Fruit fly (Drosophila melanogaster): Measurements from ENCODE around the gene RhoGAP68F.

RhoGAP68F gene

DNA sequence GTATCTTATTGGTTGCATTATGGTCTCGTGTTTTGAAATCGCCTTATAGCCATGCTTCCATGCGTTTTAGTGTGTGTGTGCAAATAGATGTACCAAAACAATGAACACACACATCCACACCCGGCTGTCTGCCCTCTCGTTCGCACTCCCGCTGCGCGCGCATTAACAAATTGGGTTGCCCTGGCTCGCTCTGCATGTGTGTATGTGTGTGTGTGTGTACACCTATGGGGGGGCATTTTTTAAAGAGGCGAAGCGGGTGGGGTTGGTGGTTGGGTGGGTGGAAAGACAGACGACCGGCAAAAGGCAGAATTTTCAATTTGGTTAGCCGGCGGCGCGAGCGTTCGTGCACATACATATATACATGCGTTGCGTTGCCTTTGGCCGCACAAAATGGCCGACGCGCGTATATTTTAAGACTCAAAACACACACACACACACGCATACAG, 14.5 kb upstream of the RhoGAP68F start (continued):
- TF ChIP-seq CG13894 (tag; optimal IDR thresholded peaks at IDR 0.05): no peak
- no peak for TF ChIP-seq CG30020 (tag; optimal IDR thresholded peaks at IDR 0.05)
- TF ChIP-seq CG4854 (GFP tag; optimal IDR thresholded peaks at IDR 0.05): no peak
- 0 out of 2 replicates have a peak, but pooled peaks have one; percentile 10 for TF ChIP-seq CG32772 (GFP tag; IDR thresholded peaks at IDR 0.05)
- TF ChIP-seq emc (GFP tag; optimal IDR thresholded peaks at IDR 0.05): no peak
- no peak for TF ChIP-seq CG10267 (tag; optimal IDR thresholded peaks at IDR 0.05)
- TF ChIP-seq CG13296 (GFP tag; optimal IDR thresholded peaks at IDR 0.05): peak; percentile 30
- TF ChIP-seq Mrtf (GFP tag; IDR thresholded peaks at IDR 0.05): no peak
- no peak for TF ChIP-seq eyg (GFP tag; optimal IDR thresholded peaks at IDR 0.05)
- TF ChIP-seq luna (GFP tag; optimal IDR thresholded peaks at IDR 0.05): no peak
- no peak for TF ChIP-seq HLH54F (GFP tag; optimal IDR thresholded peaks at IDR 0.05)
- peak; percentile 70 for TF ChIP-seq Deaf1 (tag; optimal IDR thresholded peaks at IDR 0.05)
- TF ChIP-seq fd64A (GFP tag; optimal IDR thresholded peaks at IDR 0.05): no peak
- no peak for TF ChIP-seq p53 (GFP tag; optimal IDR thresholded peaks at IDR 0.05)
- TF ChIP-seq CG13624 (GFP tag; optimal IDR thresholded peaks at IDR 0.05): no peak
- no peak for TF ChIP-seq psq (GFP tag; optimal IDR thresholded peaks at IDR 0.05)
- TF ChIP-seq Meics (GFP tag; optimal IDR thresholded peaks at IDR 0.05): no peak
- TF ChIP-seq CG10274 (GFP tag; optimal IDR thresholded peaks at IDR 0.05): no peak
- no peak for TF ChIP-seq z (GFP tag; IDR thresholded peaks at IDR 0.05)
- TF ChIP-seq Hey (tag; optimal IDR thresholded peaks at IDR 0.05): no peak
- no peak for TF ChIP-seq CG10462 (GFP tag; optimal IDR thresholded peaks at IDR 0.05)
- peak; percentile 53; the same call in 1 of the 2 replicates for TF ChIP-seq E2f1 (GFP tag; IDR thresholded peaks at IDR 0.05)
- TF ChIP-seq CG2120 (GFP tag; optimal IDR thresholded peaks at IDR 0.05): peak; percentile 3
- no peak for TF ChIP-seq gcm2 (GFP tag; optimal IDR thresholded peaks at IDR 0.05)
- no peak for TF ChIP-seq Side (GFP tag; optimal IDR thresholded peaks at IDR 0.05)
- TF ChIP-seq CG43689 (GFP tag; IDR thresholded peaks at IDR 0.05): no peak
- TF ChIP-seq CG12236 (GFP tag; optimal IDR thresholded peaks at IDR 0.05): no peak
- no peak for TF ChIP-seq CG15011 (GFP tag; optimal IDR thresholded peaks at IDR 0.05)
- no peak for TF ChIP-seq CG16863 (GFP tag; optimal IDR thresholded peaks at IDR 0.05)
- TF ChIP-seq Sry-δ (GFP tag; optimal IDR thresholded peaks at IDR 0.05): no peak
- peak; percentile 19 for TF ChIP-seq trem (tag; optimal IDR thresholded peaks at IDR 0.05)
- no peak for TF ChIP-seq Myb (GFP tag; optimal IDR thresholded peaks at IDR 0.05)
- TF ChIP-seq so (GFP tag; IDR thresholded peaks at IDR 0.05): no peak
- no peak for TF ChIP-seq Mad (GFP tag; optimal IDR thresholded peaks at IDR 0.05)
- no peak for TF ChIP-seq H2.0 (GFP tag; IDR thresholded peaks at IDR 0.05)
- TF ChIP-seq wdn (GFP tag; IDR thresholded peaks at IDR 0.05): no peak
- peak; percentile 74 for TF ChIP-seq kah (GFP tag; optimal IDR thresholded peaks at IDR 0.05)
- no peak for TF ChIP-seq mam (GFP tag; optimal IDR thresholded peaks at IDR 0.05)
- TF ChIP-seq esg (GFP tag; conservative IDR thresholded peaks at IDR 0.05): no peak
- no peak for TF ChIP-seq tgo (GFP tag; IDR thresholded peaks at IDR 0.05)
- TF ChIP-seq CG11398 (GFP tag; optimal IDR thresholded peaks at IDR 0.05): no peak
- TF ChIP-seq CG17186 (GFP tag; optimal IDR thresholded peaks at IDR 0.05): peak; percentile 14
- TF ChIP-seq CG7987 (GFP tag; optimal IDR thresholded peaks at IDR 0.05): peak; percentile 75
- TF ChIP-seq CG4707 (GFP tag; optimal IDR thresholded peaks at IDR 0.05): no peak
- TF ChIP-seq CG6254 (GFP tag; optimal IDR thresholded peaks at IDR 0.05): no peak
- TF ChIP-seq nau (GFP tag; optimal IDR thresholded peaks at IDR 0.05): no peak
- TF ChIP-seq CG10209 (GFP tag; optimal IDR thresholded peaks at IDR 0.05): no peak
- TF ChIP-seq sob (GFP tag; IDR thresholded peaks at IDR 0.05): peak; percentile 41; the same call in 1 of the 2 replicates
- no peak for TF ChIP-seq maf-S (GFP tag; optimal IDR thresholded peaks at IDR 0.05)
- no peak for TF ChIP-seq vnd (GFP tag; IDR thresholded peaks at IDR 0.05; ENCODE audit: partially characterized antibody)
- no peak for TF ChIP-seq NfI (GFP tag; optimal IDR thresholded peaks at IDR 0.05)
- no peak for TF ChIP-seq Fer2 (tag; optimal IDR thresholded peaks at IDR 0.05)

Data from whole organism, embryonic.